Worm (Caenorhabditis elegans) whole organism, L3 larva: Measurements from ENCODE around the gene R02D1.2.
A peak's percentile ranks its signal among the peaks of the same experiment; 100 is the strongest.

Experiments used
- R02D3.7 ChIP-seq: fragments of 150-350 bp; optimal IDR thresholded peaks from 2 replicates; lab custom pipeline; 2014; ENCODE audit warnings: missing biosample characterization, missing genetic modification characterization
- ZK546.5 ChIP-seq: sonication (generic microtip); optimal IDR thresholded peaks from 2 replicates; lab custom pipeline; 2017; ENCODE audit warnings: missing biosample characterization, missing genetic modification characterization
- ama-1 ChIP-seq: fragments of 150-350 bp; optimal IDR thresholded peaks from 2 replicates; lab custom pipeline; 2018
- ceh-16 ChIP-seq: sonication (generic microtip); optimal IDR thresholded peaks from 2 replicates; lab custom pipeline; 2017; ENCODE audit warnings: missing biosample characterization, missing genetic modification characterization
- ceh-28 ChIP-seq: fragments of 150-350 bp; optimal IDR thresholded peaks from 2 replicates; lab custom pipeline; 2014; ENCODE audit warnings: missing biosample characterization, missing genetic modification reagents, missing genetic modification characterization
- ceh-82 ChIP-seq: fragments of 150-350 bp; optimal IDR thresholded peaks from 2 replicates; lab custom pipeline; 2014; ENCODE audit warnings: missing biosample characterization, missing genetic modification characterization
- ceh-9 ChIP-seq: sonication (generic microtip); optimal IDR thresholded peaks from 2 replicates; lab custom pipeline; 2018; ENCODE audit warnings: missing biosample characterization, missing genetic modification characterization
- daf-12 ChIP-seq: fragments of 150-350 bp; optimal IDR thresholded peaks from 2 replicates; lab custom pipeline; 2014; ENCODE audit warnings: missing biosample characterization, missing genetic modification reagents, missing genetic modification characterization
- egl-5 ChIP-seq: fragments of 150-350 bp; optimal IDR thresholded peaks from 2 replicates; lab custom pipeline; 2017; ENCODE audit warnings: missing biosample characterization, missing genetic modification reagents, missing genetic modification characterization, inconsistent platforms
- fkh-10 ChIP-seq: sonication (generic microtip); optimal IDR thresholded peaks from 2 replicates; lab custom pipeline; 2017; ENCODE audit warnings: missing biosample characterization, missing genetic modification reagents, missing genetic modification characterization
- fkh-2 ChIP-seq: fragments of 150-350 bp; optimal IDR thresholded peaks from 2 replicates; lab custom pipeline; 2014; ENCODE audit warnings: missing biosample characterization, missing genetic modification reagents, missing genetic modification characterization
- fos-1 ChIP-seq: fragments of 150-350 bp; optimal IDR thresholded peaks from 2 replicates; lab custom pipeline; 2014; ENCODE audit warnings: missing biosample characterization, missing genetic modification characterization
- hmg-11 ChIP-seq: sonication (generic microtip); optimal IDR thresholded peaks from 2 replicates; lab custom pipeline; 2016; ENCODE audit warnings: missing genetic modification characterization, missing compliant biosample characterization
- jun-1 ChIP-seq: fragments of 150-350 bp; optimal IDR thresholded peaks from 2 replicates; lab custom pipeline; 2014; ENCODE audit warnings: missing biosample characterization, missing genetic modification reagents, missing genetic modification characterization
- lin-39 ChIP-seq: fragments of 150-350 bp; optimal IDR thresholded peaks from 2 replicates; lab custom pipeline; 2018; ENCODE audit warnings: missing biosample characterization, missing genetic modification reagents, missing genetic modification characterization
- mdl-1 ChIP-seq: fragments of 150-350 bp; optimal IDR thresholded peaks from 2 replicates; lab custom pipeline; 2014; ENCODE audit warnings: missing biosample characterization, missing genetic modification characterization
- nfya-1 ChIP-seq: sonication (generic microtip); optimal IDR thresholded peaks from 2 replicates; lab custom pipeline; 2017; ENCODE audit warnings: missing genetic modification characterization, mild to moderate bottlenecking, missing compliant biosample characterization, antibody characterized with exemption, moderate library complexity; ENCODE audit not compliant: insufficient read depth
- nhr-11 ChIP-seq: fragments of 150-350 bp; optimal IDR thresholded peaks from 2 replicates; lab custom pipeline; 2014; ENCODE audit warnings: missing biosample characterization, missing genetic modification characterization
- nhr-12 ChIP-seq: fragments of 150-350 bp; optimal IDR thresholded peaks from 2 replicates; lab custom pipeline; 2014; ENCODE audit warnings: missing biosample characterization, missing genetic modification characterization
- nhr-237 ChIP-seq: fragments of 150-350 bp; optimal IDR thresholded peaks from 2 replicates; lab custom pipeline; 2014; ENCODE audit warnings: missing biosample characterization, missing genetic modification characterization
- nhr-25 ChIP-seq: sonication (generic microtip); optimal IDR thresholded peaks from 2 replicates; lab custom pipeline; 2017; ENCODE audit warnings: missing biosample characterization, missing genetic modification characterization
- nhr-28 ChIP-seq: fragments of 150-350 bp; optimal IDR thresholded peaks from 2 replicates; lab custom pipeline; 2014; ENCODE audit warnings: missing biosample characterization, missing genetic modification characterization
- nhr-43 ChIP-seq: sonication (generic microtip); optimal IDR thresholded peaks from 2 replicates; lab custom pipeline; 2016; ENCODE audit warnings: mild to moderate bottlenecking, missing genetic modification characterization, missing compliant biosample characterization; ENCODE audit not compliant: poor library complexity, severe bottlenecking
- nhr-67 ChIP-seq: fragments of 150-350 bp; optimal IDR thresholded peaks from 2 replicates; lab custom pipeline; 2014; ENCODE audit warnings: missing biosample characterization, missing genetic modification characterization
- nhr-76 ChIP-seq: fragments of 150-350 bp; sonication (generic microtip); optimal IDR thresholded peaks from 5 replicates; lab custom pipeline; 2014; ENCODE audit warnings: missing biosample characterization, missing genetic modification characterization
- nhr-77 ChIP-seq: fragments of 150-350 bp; optimal IDR thresholded peaks from 2 replicates; lab custom pipeline; 2014; ENCODE audit warnings: missing biosample characterization, missing genetic modification characterization
- pha-4 ChIP-seq: fragments of 150-350 bp; optimal IDR thresholded peaks from 2 replicates; lab custom pipeline; 2014; ENCODE audit warnings: missing biosample characterization, missing genetic modification reagents, missing genetic modification characterization
- pqm-1 ChIP-seq: fragments of 150-350 bp; optimal IDR thresholded peaks from 2 replicates; lab custom pipeline; 2017; ENCODE audit warnings: missing biosample characterization, missing genetic modification characterization, inconsistent platforms
- sea-2 ChIP-seq: fragments of 150-350 bp; sonication (generic microtip); optimal IDR thresholded peaks from 4 replicates; lab custom pipeline; 2014; ENCODE audit warnings: missing biosample characterization, missing genetic modification reagents, missing genetic modification characterization
- tbx-2 ChIP-seq: sonication (generic microtip); optimal IDR thresholded peaks from 2 replicates; lab custom pipeline; 2016; ENCODE audit warnings: mild to moderate bottlenecking, missing genetic modification characterization, missing compliant biosample characterization
- unc-39 ChIP-seq: sonication (generic microtip); optimal IDR thresholded peaks from 4 replicates; lab custom pipeline; 2017; ENCODE audit warnings: missing biosample characterization, missing genetic modification characterization
- unc-62 ChIP-seq: fragments of 150-350 bp; sonication (generic microtip); optimal IDR thresholded peaks from 4 replicates; lab custom pipeline; 2014; ENCODE audit warnings: missing biosample characterization, missing genetic modification reagents, missing genetic modification characterization
- ztf-11 ChIP-seq: fragments of 150-350 bp; optimal IDR thresholded peaks from 2 replicates; lab custom pipeline; 2014; ENCODE audit warnings: missing biosample characterization, missing genetic modification characterization
- ztf-4 ChIP-seq: fragments of 150-350 bp; optimal IDR thresholded peaks from 2 replicates; lab custom pipeline; 2014; ENCODE audit warnings: missing biosample characterization, missing genetic modification characterization

R02D1.2 gene

ce11 chrV:4326841-4327240, 4.2 kb upstream of the R02D1.2 start, which contains the start of gene D2063.1:
Gene D2063.1 (plus strand): TSS chrV:4327121.
- no peak for TF ChIP-seq R02D3.7 (tag; lab: Kevin White, UChicago)
- TF ChIP-seq nhr-11 (tag; lab: Kevin White, UChicago), result peak; percentile 51

ce11 chrV:4325415-4325814, 2.8 kb upstream of the R02D1.2 start, which contains the start of gene nhr-125:
Gene nhr-125 (minus strand): TSS chrV:4325515.
- TF ChIP-seq egl-5 (tag; lab: Kevin White, UChicago), result no peak
- TF ChIP-seq pha-4 (tag; lab: Kevin White, UChicago), result peak; percentile 56
- TF ChIP-seq unc-62 (GFP tag; lab: Kevin White, UChicago), result no peak

ce11 chrV:4319867-4320266, 2.7 kb downstream of the R02D1.2 start, which contains the start of gene ZC132.9:
Gene ZC132.9 (minus strand): TSS chrV:4319967.
- TF ChIP-seq ceh-16 (tag; lab: Kevin White, UChicago) (no peak), unc-62 (GFP tag; lab: Kevin White, UChicago) (no peak), ceh-82 (tag; lab: Kevin White, UChicago) (no peak), fkh-10 (GFP tag; lab: Kevin White, UChicago) (no peak), daf-12 (tag; lab: Kevin White, UChicago) (no peak), sea-2 (GFP tag; lab: Kevin White, UChicago) (no peak), unc-39 (tag; lab: Kevin White, UChicago) (no peak), ztf-11 (tag; lab: Kevin White, UChicago) (no peak), nhr-76 (tag; lab: Kevin White, UChicago) (no peak), ZK546.5 (no peak), pha-4 (tag; lab: Kevin White, UChicago) (no peak), nhr-67 (no peak), ama-1 (no peak)

ce11 chrV:4315057-4315456, 7.5 kb downstream of the R02D1.2 start, which contains the start of gene srh-192:
Gene srh-192 (minus strand): TSS chrV:4315157.
- TF ChIP-seq nhr-76 (tag; lab: Kevin White, UChicago) (no peak), pha-4 (tag; lab: Kevin White, UChicago) (no peak), nfya-1 (tag; lab: Kevin White, UChicago) (no peak), pqm-1 (tag; lab: Kevin White, UChicago) (no peak), hmg-11 (tag; lab: Kevin White, UChicago) (no peak), nhr-77 (no peak), nhr-25 (tag; lab: Kevin White, UChicago) (no peak), fkh-2 (tag; lab: Kevin White, UChicago) (no peak), lin-39 (no peak), nhr-12 (tag; lab: Kevin White, UChicago) (no peak), tbx-2 (tag; lab: Kevin White, UChicago) (no peak), nhr-67 (no peak), ztf-4 (no peak), fos-1 (no peak), nhr-237 (tag; lab: Kevin White, UChicago) (no peak), mdl-1 (tag; lab: Kevin White, UChicago) (no peak), ceh-28 (tag; lab: Kevin White, UChicago) (no peak)
- TF ChIP-seq, all 47 proteins: peak for 0

- TF ChIP-seq nhr-67 (no peak), ZK546.5 (no peak), nhr-43 (tag; lab: Kevin White, UChicago) (no peak), ceh-82 (tag; lab: Kevin White, UChicago) (no peak), pqm-1 (tag; lab: Kevin White, UChicago) (no peak), nhr-28 (tag; lab: Kevin White, UChicago) (no peak), jun-1 (tag; lab: Kevin White, UChicago) (no peak), mdl-1 (tag; lab: Kevin White, UChicago) (no peak), ceh-9 (tag; lab: Kevin White, UChicago) (no peak), sea-2 (GFP tag; lab: Kevin White, UChicago) (no peak), fkh-2 (tag; lab: Kevin White, UChicago) (no peak), unc-62 (GFP tag; lab: Kevin White, UChicago) (no peak)
Measured at ce11 chrV:4304240-4304639, 18.4 kb downstream of the R02D1.2 start.
